Comparison of ENCODE assay signal across 4 worm cellular contexts in the genomic region with DNA sequence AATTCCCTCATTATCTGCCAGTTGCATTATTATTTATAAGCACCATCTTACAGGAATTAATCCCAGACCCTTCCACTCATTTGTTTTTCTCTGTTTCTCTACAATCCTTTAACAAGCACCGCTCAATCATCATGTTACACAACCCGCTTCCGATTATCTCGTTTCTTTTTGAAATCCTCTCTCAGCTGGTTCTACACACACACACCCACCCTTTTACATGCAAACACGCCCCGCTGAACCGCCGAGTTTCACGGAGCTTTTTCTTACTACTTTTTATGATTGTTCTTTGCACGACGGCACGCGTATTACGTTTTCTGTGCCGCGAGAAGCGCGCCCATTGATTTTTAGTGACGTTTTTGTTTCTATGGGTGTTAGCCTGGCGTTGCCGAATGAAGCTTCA.
A peak's percentile ranks its signal among the peaks of the same experiment; 100 is the strongest.
TF ChIP-seq lines count a peak whose summit lies in the region.

No protein-coding gene starts in this region.

TF ChIP-seq in whole organism, L1 larva, 84 proteins besides CTCF, POLR2A, EP300 and RAD21 (continued from another document and continues in another):
- TF ChIP-seq hpl-2 (GFP tag; optimal IDR thresholded peaks at IDR 0.05; lab: Kevin White, UChicago), result no peak
- peak; percentile 58 for TF ChIP-seq swsn-7 (tag; optimal IDR thresholded peaks at IDR 0.05; lab: Kevin White, UChicago)
- no peak for TF ChIP-seq tlp-1 (tag; optimal IDR thresholded peaks at IDR 0.05; lab: Kevin White, UChicago)
- TF ChIP-seq mep-1 (tag; optimal IDR thresholded peaks at IDR 0.05; lab: Kevin White, UChicago), result peak; percentile 61
- TF ChIP-seq zip-4 (GFP tag; optimal IDR thresholded peaks at IDR 0.05; lab: Kevin White, UChicago), result no peak
- TF ChIP-seq F16B12.6 (tag; optimal IDR thresholded peaks at IDR 0.05; lab: Kevin White, UChicago), result no peak
- no peak for TF ChIP-seq unc-98 (GFP tag; IDR thresholded peaks at IDR 0.05; lab: Robert Waterston, UW)
- peak; percentile 27 for TF ChIP-seq fkh-10 (GFP tag; optimal IDR thresholded peaks at IDR 0.05; lab: Kevin White, UChicago)
- no peak for TF ChIP-seq elt-3 (tag; optimal IDR thresholded peaks at IDR 0.05; lab: Kevin White, UChicago)
- TF ChIP-seq aha-1 (tag; optimal IDR thresholded peaks at IDR 0.05; lab: Kevin White, UChicago), result no peak
- peak; percentile 56 for TF ChIP-seq fkh-4 (tag; optimal IDR thresholded peaks at IDR 0.05; lab: Kevin White, UChicago; ENCODE audit: borderline replicate concordance)
- peak; percentile 28 for TF ChIP-seq xbp-1 (tag; optimal IDR thresholded peaks at IDR 0.05; lab: Kevin White, UChicago)
- TF ChIP-seq nhr-28 (tag; optimal IDR thresholded peaks at IDR 0.05; lab: Kevin White, UChicago), result no peak
- peak; percentile 5 for TF ChIP-seq C16A3.4 (tag; optimal IDR thresholded peaks at IDR 0.05; lab: Kevin White, UChicago)
- peak; percentile 86 for TF ChIP-seq fkh-8 (tag; optimal IDR thresholded peaks at IDR 0.05; lab: Kevin White, UChicago)
- peak; percentile 74 for TF ChIP-seq rnt-1 (tag; optimal IDR thresholded peaks at IDR 0.05; lab: Kevin White, UChicago)
- no peak for TF ChIP-seq pqm-1 (tag; optimal IDR thresholded peaks at IDR 0.05; lab: Kevin White, UChicago)
- peak; percentile 51 for TF ChIP-seq unc-130 (tag; optimal IDR thresholded peaks at IDR 0.05; lab: Kevin White, UChicago)
- no peak for TF ChIP-seq efl-1 (optimal IDR thresholded peaks at IDR 0.05; lab: Kevin White, UChicago)
- no peak for TF ChIP-seq efl-1 (GFP tag; optimal IDR thresholded peaks at IDR 0.05 in 1 of 2; lab: Kevin White, UChicago)
- no peak for TF ChIP-seq hlh-17 (GFP tag; optimal IDR thresholded peaks at IDR 0.05; lab: Kevin White, UChicago; ENCODE audit: borderline replicate concordance)
- TF ChIP-seq alr-1 (tag; optimal IDR thresholded peaks at IDR 0.05; lab: Kevin White, UChicago; ENCODE audit: borderline replicate concordance), result no peak
- TF ChIP-seq irx-1 (tag; optimal IDR thresholded peaks at IDR 0.05; lab: Kevin White, UChicago), result no peak
- TF ChIP-seq hlh-4 (tag; optimal IDR thresholded peaks at IDR 0.05; lab: Kevin White, UChicago), result no peak
- TF ChIP-seq dsc-1 (tag; optimal IDR thresholded peaks at IDR 0.05; lab: Kevin White, UChicago), result peak; percentile 96
- TF ChIP-seq fos-1 (tag; optimal IDR thresholded peaks at IDR 0.05; lab: Kevin White, UChicago), result no peak
- TF ChIP-seq sox-4 (tag; optimal IDR thresholded peaks at IDR 0.05; lab: Kevin White, UChicago), result peak; percentile 21
- TF ChIP-seq nhr-11 (tag; optimal IDR thresholded peaks at IDR 0.05; lab: Kevin White, UChicago), result no peak
- peak; percentile 83 for TF ChIP-seq nhr-19 (GFP tag; conservative IDR thresholded peaks at IDR 0.05; lab: Robert Waterston, UW)
- no peak for TF ChIP-seq ces-1 (GFP tag; optimal IDR thresholded peaks at IDR 0.05; lab: Kevin White, UChicago)
- no peak for TF ChIP-seq lin-15B (tag; optimal IDR thresholded peaks at IDR 0.05; lab: Kevin White, UChicago)
- TF ChIP-seq nhr-71 (tag; optimal IDR thresholded peaks at IDR 0.05; lab: Kevin White, UChicago), result peak; percentile 80

TF ChIP-seq in whole organism, L2 larva, 48 proteins besides CTCF, POLR2A, EP300 and RAD21 (continued from another document):
- peak; percentile 63 for TF ChIP-seq nhr-129 (tag; optimal IDR thresholded peaks at IDR 0.05; lab: Kevin White, UChicago)
- TF ChIP-seq sma-9 (GFP tag; optimal IDR thresholded peaks at IDR 0.05; lab: Kevin White, UChicago), result peak; percentile 56
- TF ChIP-seq sma-9 (tag; optimal IDR thresholded peaks at IDR 0.05; lab: Kevin White, UChicago), result no peak
- TF ChIP-seq sem-4 (tag; optimal IDR thresholded peaks at IDR 0.05; lab: Kevin White, UChicago), result peak; percentile 19
- peak; percentile 16 for TF ChIP-seq fos-1 (tag; optimal IDR thresholded peaks at IDR 0.05; lab: Kevin White, UChicago)
TF ChIP-seq in whole organism, L2 larva: peak in this region for 13.

TF ChIP-seq in whole organism, L3 larva, 47 proteins besides CTCF, POLR2A, EP300 and RAD21 (continued from another document):
- TF ChIP-seq nhr-67 (tag; optimal IDR thresholded peaks at IDR 0.05; lab: Kevin White, UChicago) (no peak), mdl-1 (tag; optimal IDR thresholded peaks at IDR 0.05; lab: Kevin White, UChicago) (peak; percentile 4), egl-27 (tag; optimal IDR thresholded peaks at IDR 0.05; lab: Kevin White, UChicago) (no peak), nfya-1 (tag; optimal IDR thresholded peaks at IDR 0.05; lab: Kevin White, UChicago; ENCODE audit: insufficient read depth) (peak; percentile 74), fkh-2 (tag; optimal IDR thresholded peaks at IDR 0.05; lab: Kevin White, UChicago) (no peak), hmg-11 (tag; optimal IDR thresholded peaks at IDR 0.05; lab: Kevin White, UChicago) (peak; percentile 32), R02D3.7 (tag; optimal IDR thresholded peaks at IDR 0.05; lab: Kevin White, UChicago) (no peak), nhr-237 (tag; optimal IDR thresholded peaks at IDR 0.05; lab: Kevin White, UChicago) (no peak), lin-15B (tag; optimal IDR thresholded peaks at IDR 0.05; lab: Kevin White, UChicago) (peak; percentile 46), elt-2 (tag; optimal IDR thresholded peaks at IDR 0.05; lab: Kevin White, UChicago) (peak; percentile 13), pha-4 (tag; optimal IDR thresholded peaks at IDR 0.05; lab: Kevin White, UChicago) (peak; percentile 23)

TF ChIP-seq in whole organism, L4 larva, 104 proteins besides CTCF, POLR2A, EP300 and RAD21 (continued from another document):
- TF ChIP-seq pqm-1 (tag; optimal IDR thresholded peaks at IDR 0.05; lab: Kevin White, UChicago) (no peak), lin-39 (tag; optimal IDR thresholded peaks at IDR 0.05; lab: Kevin White, UChicago) (no peak), T20F7.1 (GFP tag; optimal IDR thresholded peaks at IDR 0.05; lab: Kevin White, UChicago) (no peak), nhr-76 (tag; optimal IDR thresholded peaks at IDR 0.05; lab: Kevin White, UChicago) (no peak), tra-1 (GFP tag; IDR thresholded peaks at IDR 0.05; lab: Robert Waterston, UW) (no peak), nhr-77 (tag; optimal IDR thresholded peaks at IDR 0.05; lab: Kevin White, UChicago) (peak; percentile 4), madf-5 (GFP tag; IDR thresholded peaks at IDR 0.05; lab: Robert Waterston, UW) (no peak), hmg-1.1 (GFP tag; IDR thresholded peaks at IDR 0.05; lab: Robert Waterston, UW) (peak; percentile 49), hlh-11 (tag; optimal IDR thresholded peaks at IDR 0.05; lab: Kevin White, UChicago) (peak; percentile 63), nhr-237 (tag; optimal IDR thresholded peaks at IDR 0.05; lab: Kevin White, UChicago) (no peak), fos-1 (tag; optimal IDR thresholded peaks at IDR 0.05; lab: Kevin White, UChicago) (no peak), daf-16 (GFP tag; optimal IDR thresholded peaks at IDR 0.05; lab: Kevin White, UChicago) (no peak), daf-16 (tag; optimal IDR thresholded peaks at IDR 0.05; lab: Kevin White, UChicago) (peak; percentile 45), F37D6.2 (tag; optimal IDR thresholded peaks at IDR 0.05; lab: Kevin White, UChicago) (no peak), set-16 (GFP tag; IDR thresholded peaks at IDR 0.05; lab: Robert Waterston, UW) (no peak), ama-1 (optimal IDR thresholded peaks at IDR 0.05; lab: Kevin White, UChicago) (no peak), daf-19 (GFP tag; conservative IDR thresholded peaks at IDR 0.05; lab: Robert Waterston, UW) (no peak), php-3 (GFP tag; IDR thresholded peaks at IDR 0.05; lab: Robert Waterston, UW) (no peak), dmd-6 (GFP tag; IDR thresholded peaks at IDR 0.05; lab: Robert Waterston, UW) (0 out of 2 replicates have a peak, but pooled peaks have one; percentile 6), hlh-30 (tag; optimal IDR thresholded peaks at IDR 0.05; lab: Kevin White, UChicago; ENCODE audit: insufficient read depth) (peak; percentile 64), ceh-32 (tag; optimal IDR thresholded peaks at IDR 0.05; lab: Kevin White, UChicago; ENCODE audit: poor library complexity) (no peak), ZK546.5 (tag; optimal IDR thresholded peaks at IDR 0.05; lab: Kevin White, UChicago) (no peak), gei-8 (GFP tag; optimal IDR thresholded peaks at IDR 0.05; lab: Kevin White, UChicago) (no peak), mep-1 (tag; optimal IDR thresholded peaks at IDR 0.05; lab: Kevin White, UChicago) (peak; percentile 44), ztf-7 (tag; optimal IDR thresholded peaks at IDR 0.05; lab: Kevin White, UChicago) (no peak), lin-15B (tag; optimal IDR thresholded peaks at IDR 0.05; lab: Kevin White, UChicago) (no peak), fkh-10 (GFP tag; optimal IDR thresholded peaks at IDR 0.05; lab: Kevin White, UChicago) (no peak), F10B5.3 (tag; optimal IDR thresholded peaks at IDR 0.05; lab: Kevin White, UChicago) (no peak), mdt-29 (GFP tag; IDR thresholded peaks at IDR 0.05; lab: Robert Waterston, UW) (no peak), rbr-2 (tag; optimal IDR thresholded peaks at IDR 0.05; lab: Kevin White, UChicago) (peak; percentile 42), lsy-2 (tag; optimal IDR thresholded peaks at IDR 0.05; lab: Kevin White, UChicago) (peak in 1 of 2 experiments; percentile 51), Y5F2A.4 (GFP tag; optimal IDR thresholded peaks at IDR 0.05; lab: Kevin White, UChicago) (no peak), mes-2 (tag; optimal IDR thresholded peaks at IDR 0.05; lab: Kevin White, UChicago; ENCODE audit: poor library complexity, severe bottlenecking) (peak; percentile 48), nhr-25 (tag; optimal IDR thresholded peaks at IDR 0.05; lab: Kevin White, UChicago; ENCODE audit: borderline replicate concordance, insufficient read depth) (no peak), T26A8.4 (GFP tag; IDR thresholded peaks at IDR 0.05; lab: Robert Waterston, UW) (no peak), egl-43 (GFP tag; IDR thresholded peaks at IDR 0.05; lab: Robert Waterston, UW) (no peak), nhr-28 (tag; optimal IDR thresholded peaks at IDR 0.05; lab: Kevin White, UChicago) (peak; percentile 30), daf-12 (tag; optimal IDR thresholded peaks at IDR 0.05; lab: Kevin White, UChicago) (no peak), lin-29 (GFP tag; IDR thresholded peaks at IDR 0.05; lab: Robert Waterston, UW) (no peak), mdl-1 (tag; optimal IDR thresholded peaks at IDR 0.05; lab: Kevin White, UChicago) (peak in 1 of 2 experiments; percentile 25), F44E2.7 (GFP tag; IDR thresholded peaks at IDR 0.05; lab: Robert Waterston, UW) (no peak), dve-1 (tag; optimal IDR thresholded peaks at IDR 0.05; lab: Kevin White, UChicago; ENCODE audit: insufficient read depth) (peak; percentile 2), ZK337.2 (GFP tag; IDR thresholded peaks at IDR 0.05; lab: Robert Waterston, UW) (no peak), hif-1 (tag; optimal IDR thresholded peaks at IDR 0.05; lab: Kevin White, UChicago) (peak in 1 of 2 experiments; percentile 54)
